Worm (Caenorhabditis elegans): ENCODE measurements around the gene pis-1.
A peak's percentile ranks its signal among the peaks of the same experiment; 100 is the strongest.

DNA sequence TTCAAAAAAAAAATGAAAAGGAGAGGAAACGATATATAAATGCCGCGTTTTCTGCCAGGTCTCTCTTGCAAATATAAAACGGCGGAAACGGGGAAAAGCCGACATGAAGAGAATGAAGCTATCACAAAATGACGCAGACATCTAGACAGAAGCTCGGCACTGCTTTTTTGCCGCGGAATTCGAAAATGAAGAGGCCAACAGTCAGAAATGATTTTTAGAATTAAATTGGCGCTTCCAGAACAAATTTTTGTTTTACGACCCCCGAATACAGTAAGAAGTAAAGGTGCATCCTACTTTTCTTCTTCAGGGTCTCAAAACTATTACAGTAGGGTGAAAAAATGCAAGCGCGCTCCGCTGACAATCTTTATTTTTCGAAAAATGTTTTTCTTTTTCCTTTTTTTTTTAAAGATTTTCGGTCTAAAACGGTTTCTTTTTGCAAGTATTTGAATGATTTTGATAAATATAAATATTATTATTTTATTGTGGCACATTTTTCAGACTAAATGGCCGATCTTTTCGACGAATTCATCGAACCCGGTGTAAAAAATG lies 28.9 kb upstream of the pis-1 start, which contains the start of gene mtr-4:
- peak; percentile 64 for TF ChIP-seq snpc-4 (GFP tag; optimal IDR thresholded peaks at IDR 0.05)
- peak in 3 of 4 experiments; percentile 9 to 71 (median 69) for TF ChIP-seq snpc-4 (tag; optimal IDR thresholded peaks at IDR 0.05)
- TF ChIP-seq nhr-120 (GFP tag; IDR thresholded peaks at IDR 0.05), result no peak

Measured in whole organism, young adult.